Fruit fly (Drosophila melanogaster) whole organism, embryonic: ENCODE results near the gene HIP-R.

Source experiments
- CG14014 ChIP-seq: fragments of 200-800 bp; sonication (Bioruptor generic); IDR thresholded peaks from 2 replicates; pipeline ENCODE4 v1.3.6; 2022; ENCODE audit warnings: missing biosample characterization, missing genetic modification characterization
- CG18764 ChIP-seq: fragments of 200-800 bp; sonication (Bioruptor generic); optimal IDR thresholded peaks from 3 replicates; lab custom pipeline; 2016; ENCODE audit warnings: missing biosample characterization, missing genetic modification characterization
- CG2875 ChIP-seq: fragments of 200-800 bp; sonication (Bioruptor generic); optimal IDR thresholded peaks from 2 replicates; lab custom pipeline; 2017; ENCODE audit warnings: missing biosample characterization, mild to moderate bottlenecking, missing genetic modification characterization, missing genetic modification reagents
- CG7372 ChIP-seq: fragments of 200-800 bp; sonication (Bioruptor generic); IDR thresholded peaks from 2 replicates; pipeline ENCODE4 v1.3.6; 2022; ENCODE audit warnings: missing biosample characterization, missing genetic modification characterization
- ap ChIP-seq: fragments of 200-800 bp; sonication (Bioruptor generic); IDR thresholded peaks from 2 replicates; pipeline ENCODE4 v1.3.6; 2022; ENCODE audit warnings: missing biosample characterization, missing genetic modification characterization
- her ChIP-seq: fragments of 200-800 bp; sonication (Bioruptor generic); optimal IDR thresholded peaks from 2 replicates; lab custom pipeline; 2016; ENCODE audit warnings: missing biosample characterization, missing genetic modification characterization
- psq ChIP-seq: fragments of 200-800 bp; sonication (Bioruptor generic); optimal IDR thresholded peaks from 2 replicates; lab custom pipeline; 2017; ENCODE audit warnings: missing biosample characterization, missing genetic modification characterization

dm6 chrX:3767085-3767484 lies 22.7 kb upstream of the HIP-R start:
- TF ChIP-seq CG7372 (GFP tag; lab: Robert Waterston, UW) (no peak), CG18764 (GFP tag; lab: Kevin White, UChicago) (no peak), CG14014 (GFP tag; lab: Robert Waterston, UW) (no peak), her (GFP tag; lab: Kevin White, UChicago) (no peak), CG2875 (GFP tag; lab: Kevin White, UChicago) (no peak), ap (no peak), psq (no peak)
